Worm (Caenorhabditis elegans) whole organism, early embryonic: ENCODE measurements around the gene ceh-76.
A peak's percentile ranks its signal among the peaks of the same experiment; 100 is the strongest.

Experiments
- B0310.2 ChIP-seq: sonication (generic microtip); optimal IDR thresholded peaks from 2 replicates; lab custom pipeline; 2016; ENCODE audit warnings: mild to moderate bottlenecking, missing genetic modification characterization, missing compliant biosample characterization
- F13C5.2 ChIP-seq: sonication (generic microtip); optimal IDR thresholded peaks from 2 replicates; lab custom pipeline; 2017; ENCODE audit warnings: mild to moderate bottlenecking, missing genetic modification characterization, inconsistent platforms, missing compliant biosample characterization
- aly-1 ChIP-seq: sonication (generic microtip); optimal IDR thresholded peaks from 2 replicates; lab custom pipeline; 2016; ENCODE audit warnings: missing genetic modification characterization, missing compliant biosample characterization
- ama-1 ChIP-seq: fragments of 150-350 bp; optimal IDR thresholded peaks from 2 replicates; lab custom pipeline; 2014
- ceh-13 ChIP-seq: fragments of 200-800 bp; sonication (Bioruptor generic); optimal IDR thresholded peaks from 2 replicates; lab custom pipeline; 2018; ENCODE audit warnings: mild to moderate bottlenecking, missing genetic modification characterization, missing compliant biosample characterization
- ceh-36 ChIP-seq: sonication (generic microtip); optimal IDR thresholded peaks from 2 replicates; lab custom pipeline; 2016; ENCODE audit warnings: missing genetic modification characterization, inconsistent platforms, missing compliant biosample characterization
- ets-7 ChIP-seq: sonication (generic microtip); optimal IDR thresholded peaks from 2 replicates; lab custom pipeline; 2016; ENCODE audit warnings: missing genotype, missing genetic modification characterization, missing compliant biosample characterization
- flt-1 ChIP-seq: fragments of 200-800 bp; sonication (Bioruptor generic); IDR thresholded peaks from 2 replicates; pipeline ENCODE4 v1.3.6; 2022; ENCODE audit warnings: missing genetic modification characterization, missing compliant biosample characterization
- hmbx-1 ChIP-seq: sonication (generic microtip); optimal IDR thresholded peaks from 2 replicates; lab custom pipeline; 2016; ENCODE audit warnings: mild to moderate bottlenecking, missing genetic modification characterization, missing compliant biosample characterization
- hmg-4 ChIP-seq: fragments of 200-800 bp; sonication (Bioruptor generic); optimal IDR thresholded peaks from 2 replicates; lab custom pipeline; 2018; ENCODE audit warnings: mild to moderate bottlenecking, missing genetic modification characterization, missing compliant biosample characterization
- hnd-1 ChIP-seq: sonication (generic microtip); optimal IDR thresholded peaks from 2 replicates; lab custom pipeline; 2016; ENCODE audit warnings: missing genetic modification characterization, missing compliant biosample characterization
- pes-1 ChIP-seq: fragments of 200-800 bp; sonication (Bioruptor generic); IDR thresholded peaks from 2 replicates; pipeline ENCODE4 v1.3.6; 2022; ENCODE audit warnings: missing genetic modification reagents, missing genetic modification characterization, missing compliant biosample characterization
- scrt-1 ChIP-seq: fragments of 200-800 bp; sonication (Bioruptor generic); IDR thresholded peaks from 2 replicates; pipeline ENCODE4 v1.3.6; 2022; ENCODE audit warnings: missing genetic modification characterization, missing compliant biosample characterization
- sea-1 ChIP-seq: fragments of 200-800 bp; sonication (Bioruptor generic); conservative IDR thresholded peaks from 2 replicates; pipeline ENCODE4 v1.3.6; 2022; ENCODE audit warnings: missing genetic modification characterization, missing compliant biosample characterization
- tbx-11 ChIP-seq: fragments of 200-800 bp; sonication (Bioruptor generic); IDR thresholded peaks from 2 replicates; pipeline ENCODE4 v1.3.6; 2022; ENCODE audit warnings: missing genetic modification characterization, missing compliant biosample characterization
- tbx-37 ChIP-seq: fragments of 200-800 bp; sonication (Bioruptor generic); conservative IDR thresholded peaks from 2 replicates; pipeline ENCODE4 v1.3.6; 2022; ENCODE audit warnings: missing genetic modification reagents, missing genetic modification characterization, missing compliant biosample characterization
- tra-4 ChIP-seq: sonication (generic microtip); optimal IDR thresholded peaks from 2 replicates; lab custom pipeline; 2017; ENCODE audit warnings: missing genetic modification characterization, missing compliant biosample characterization

The ceh-76 gene

DNA sequence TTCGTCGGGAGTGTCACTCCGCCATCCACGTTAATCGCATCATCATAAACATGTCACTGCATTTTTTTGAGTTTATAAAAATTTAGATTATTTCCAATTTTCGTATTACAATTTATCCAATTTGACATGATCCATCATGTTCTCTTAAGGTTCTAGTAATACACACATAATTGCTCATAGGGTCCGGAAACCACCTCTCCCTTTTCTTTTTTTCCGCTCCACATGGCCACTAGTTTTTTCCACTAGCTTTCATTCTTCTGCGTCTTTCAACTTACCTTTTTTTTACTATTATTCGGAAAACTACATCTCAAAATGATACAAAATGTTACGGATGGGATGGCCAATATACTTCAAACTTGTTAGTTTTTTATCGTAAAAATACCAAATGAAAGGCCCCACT, 8.6 kb downstream of the ceh-76 start, which contains the start of gene Y97E10AL.1:
TSS of gene Y97E10AL.1 (plus strand) at position 301 of the 400 bp plus-strand sequence.
- TF ChIP-seq aly-1 (tag; lab: Kevin White, UChicago) (no peak), sea-1 (no peak), scrt-1 (GFP tag; lab: Robert Waterston, UW) (no peak), pes-1 (GFP tag; lab: Robert Waterston, UW) (no peak), ceh-13 (GFP tag; lab: Kevin White, UChicago) (no peak), ets-7 (tag; lab: Kevin White, UChicago) (no peak), ceh-36 (tag; lab: Kevin White, UChicago) (no peak), tra-4 (tag; lab: Kevin White, UChicago) (no peak), flt-1 (GFP tag; lab: Robert Waterston, UW) (no peak), F13C5.2 (tag; lab: Kevin White, UChicago) (no peak), tbx-11 (no peak), ama-1 (no peak), hnd-1 (no peak), tbx-37 (GFP tag; lab: Robert Waterston, UW) (no peak), B0310.2 (tag; lab: Kevin White, UChicago) (no peak), hmg-4 (GFP tag; lab: Kevin White, UChicago) (no peak), hmbx-1 (tag; lab: Kevin White, UChicago) (no peak)

DNA sequence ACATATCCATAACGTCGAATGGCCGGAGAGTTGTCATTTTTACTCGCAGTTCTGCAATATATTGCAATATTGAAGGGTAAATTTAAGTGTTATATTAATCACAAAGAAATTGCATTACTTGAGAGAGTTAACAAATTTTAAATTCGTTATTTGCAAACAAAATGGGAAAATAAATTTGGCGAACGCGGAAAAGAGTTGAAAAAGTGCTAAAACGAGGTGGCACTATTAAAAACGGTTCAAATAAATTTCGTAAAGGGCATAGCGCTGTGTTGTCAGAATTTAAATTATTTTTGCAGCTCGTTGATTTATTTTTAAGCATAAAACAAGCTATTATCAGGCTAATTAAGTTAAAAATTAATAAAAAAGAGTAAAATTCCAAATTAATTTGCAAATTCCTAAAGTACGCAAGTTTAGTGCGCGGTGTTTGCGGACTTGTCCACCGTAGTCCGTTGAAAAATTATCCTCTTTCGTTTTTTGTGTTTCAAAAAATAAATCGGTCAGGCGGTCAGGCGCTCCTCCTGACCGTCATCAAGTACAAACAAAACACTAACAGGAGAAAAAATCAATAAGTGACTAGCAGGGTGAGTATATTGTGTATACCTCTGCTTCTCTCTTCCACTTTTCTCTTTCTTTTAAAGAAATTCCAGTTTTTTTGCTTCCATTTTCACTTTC, 11.0 kb downstream of the ceh-76 start, which contains the start of the genes natb-1 and abhd-12:
TSS of gene natb-1 (minus strand) at position 51 of the 672 bp plus-strand sequence.
TSS of gene abhd-12 (plus strand) at position 499 of the 672 bp plus-strand sequence.
- no peak for TF ChIP-seq pes-1 (GFP tag; lab: Robert Waterston, UW)
- TF ChIP-seq ama-1, result no peak
- no peak for TF ChIP-seq B0310.2 (tag; lab: Kevin White, UChicago)
- no peak for TF ChIP-seq ceh-36 (tag; lab: Kevin White, UChicago)
- no peak for TF ChIP-seq ceh-13 (GFP tag; lab: Kevin White, UChicago)
- TF ChIP-seq hnd-1, result no peak
- TF ChIP-seq hmg-4 (GFP tag; lab: Kevin White, UChicago), result no peak
- no peak for TF ChIP-seq scrt-1 (GFP tag; lab: Robert Waterston, UW)

DNA sequence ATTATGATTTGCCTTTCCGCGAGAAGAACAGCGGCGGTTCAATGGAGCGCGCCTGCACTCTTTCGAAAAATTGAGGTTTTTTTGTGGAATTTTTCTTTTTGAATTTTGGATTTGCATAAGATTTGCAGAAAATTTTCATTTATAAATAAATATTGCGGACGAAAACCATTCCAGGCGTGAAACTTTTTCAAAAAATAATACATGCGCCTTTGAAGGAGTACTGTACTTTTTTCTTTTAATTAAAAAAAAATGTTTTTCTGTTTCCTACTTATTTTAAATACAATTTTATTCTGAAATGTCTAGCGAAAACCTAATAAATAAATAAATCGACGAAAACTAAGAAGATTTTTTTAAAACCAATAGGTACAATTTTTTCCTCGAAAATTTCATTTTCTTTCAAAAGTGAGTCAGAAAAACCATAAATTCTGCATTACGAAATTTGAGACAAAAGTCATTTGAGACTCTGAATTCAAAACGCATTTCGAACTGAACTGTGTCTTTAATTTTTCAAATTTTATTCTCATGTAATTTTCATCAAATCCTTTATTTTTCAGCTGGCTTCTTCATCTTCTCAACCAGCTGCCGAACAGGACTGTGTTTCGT, 13.4 kb downstream of the ceh-76 start, which contains the start of gene F26D11.1:
TSS of gene F26D11.1 (plus strand) at position 553 of the 603 bp plus-strand sequence.
- TF ChIP-seq tra-4 (tag; lab: Kevin White, UChicago) (no peak), hmg-4 (GFP tag; lab: Kevin White, UChicago) (no peak), B0310.2 (tag; lab: Kevin White, UChicago) (no peak), ama-1 (no peak), aly-1 (tag; lab: Kevin White, UChicago) (no peak), scrt-1 (GFP tag; lab: Robert Waterston, UW) (no peak), tbx-11 (no peak), pes-1 (GFP tag; lab: Robert Waterston, UW) (no peak), tbx-37 (GFP tag; lab: Robert Waterston, UW) (no peak), ceh-36 (tag; lab: Kevin White, UChicago) (no peak), F13C5.2 (tag; lab: Kevin White, UChicago) (no peak), ceh-13 (GFP tag; lab: Kevin White, UChicago) (no peak), flt-1 (GFP tag; lab: Robert Waterston, UW) (no peak)

DNA sequence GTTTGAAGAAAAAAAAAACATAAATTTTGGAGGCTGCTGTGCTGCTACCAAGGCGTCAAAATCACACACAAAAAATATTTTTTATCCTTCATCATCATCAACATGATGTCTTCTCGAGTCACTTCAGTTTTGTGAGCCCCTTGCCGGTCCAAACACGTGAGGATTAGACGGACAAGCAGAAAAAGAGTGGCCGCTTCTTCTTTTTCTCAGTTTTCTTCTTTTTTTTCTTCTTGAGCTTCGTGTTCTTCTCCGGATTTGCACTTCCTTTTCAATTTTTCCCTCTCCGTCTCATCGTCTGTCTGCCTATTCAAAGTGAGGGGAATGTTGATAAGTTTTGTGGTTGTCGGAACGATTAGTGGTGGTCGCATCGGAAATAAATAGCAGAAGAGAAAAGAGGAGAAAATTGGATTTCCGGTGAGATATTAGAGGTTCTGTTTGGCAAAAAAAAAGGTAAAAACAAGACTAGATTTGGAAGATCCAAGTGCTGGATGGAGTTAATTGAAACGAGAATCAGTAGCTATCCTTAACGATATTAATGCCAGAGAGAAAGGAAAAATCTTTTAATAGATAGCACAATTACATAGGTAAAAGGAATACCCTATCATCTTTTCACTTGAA, 14.0 kb downstream of the ceh-76 start:
- TF ChIP-seq B0310.2 (tag; lab: Kevin White, UChicago), result no peak
- no peak for TF ChIP-seq tbx-11
- TF ChIP-seq F13C5.2 (tag; lab: Kevin White, UChicago), result no peak
- TF ChIP-seq scrt-1 (GFP tag; lab: Robert Waterston, UW), result no peak
- TF ChIP-seq tbx-37 (GFP tag; lab: Robert Waterston, UW), result no peak
- no peak for TF ChIP-seq aly-1 (tag; lab: Kevin White, UChicago)
- TF ChIP-seq tra-4 (tag; lab: Kevin White, UChicago), result no peak

DNA sequence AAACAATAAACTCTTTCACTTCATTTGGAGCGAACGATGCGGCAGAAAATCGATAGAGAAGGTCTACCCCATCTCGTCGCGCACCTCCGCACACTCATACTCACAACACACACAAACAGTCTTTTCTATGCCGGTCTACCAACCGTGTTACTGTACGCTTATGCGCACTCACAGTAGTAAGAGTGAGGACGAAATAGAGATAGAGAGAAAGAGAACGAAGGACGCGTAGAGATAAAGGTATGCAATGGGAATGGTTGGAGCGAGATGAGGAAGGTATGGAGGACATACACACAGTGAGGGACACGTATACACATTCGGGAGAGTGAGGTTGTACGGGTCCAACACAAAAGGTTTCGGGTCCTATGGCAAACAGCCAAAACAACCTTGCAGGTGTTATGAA, 15.7 kb downstream of the ceh-76 start:
- peak; percentile 38 for TF ChIP-seq F13C5.2 (tag; lab: Kevin White, UChicago)
- TF ChIP-seq hmg-4 (GFP tag; lab: Kevin White, UChicago), result peak; percentile 87
- TF ChIP-seq aly-1 (tag; lab: Kevin White, UChicago), result no peak
- peak; percentile 40; the same call in 1 of the 2 replicates for TF ChIP-seq sea-1
- TF ChIP-seq flt-1 (GFP tag; lab: Robert Waterston, UW), result no peak
- peak; percentile 74 for TF ChIP-seq B0310.2 (tag; lab: Kevin White, UChicago)
- TF ChIP-seq tbx-37 (GFP tag; lab: Robert Waterston, UW), result no peak
- peak; percentile 17 for TF ChIP-seq ceh-36 (tag; lab: Kevin White, UChicago)
- TF ChIP-seq scrt-1 (GFP tag; lab: Robert Waterston, UW), result no peak
- no peak for TF ChIP-seq hnd-1

DNA sequence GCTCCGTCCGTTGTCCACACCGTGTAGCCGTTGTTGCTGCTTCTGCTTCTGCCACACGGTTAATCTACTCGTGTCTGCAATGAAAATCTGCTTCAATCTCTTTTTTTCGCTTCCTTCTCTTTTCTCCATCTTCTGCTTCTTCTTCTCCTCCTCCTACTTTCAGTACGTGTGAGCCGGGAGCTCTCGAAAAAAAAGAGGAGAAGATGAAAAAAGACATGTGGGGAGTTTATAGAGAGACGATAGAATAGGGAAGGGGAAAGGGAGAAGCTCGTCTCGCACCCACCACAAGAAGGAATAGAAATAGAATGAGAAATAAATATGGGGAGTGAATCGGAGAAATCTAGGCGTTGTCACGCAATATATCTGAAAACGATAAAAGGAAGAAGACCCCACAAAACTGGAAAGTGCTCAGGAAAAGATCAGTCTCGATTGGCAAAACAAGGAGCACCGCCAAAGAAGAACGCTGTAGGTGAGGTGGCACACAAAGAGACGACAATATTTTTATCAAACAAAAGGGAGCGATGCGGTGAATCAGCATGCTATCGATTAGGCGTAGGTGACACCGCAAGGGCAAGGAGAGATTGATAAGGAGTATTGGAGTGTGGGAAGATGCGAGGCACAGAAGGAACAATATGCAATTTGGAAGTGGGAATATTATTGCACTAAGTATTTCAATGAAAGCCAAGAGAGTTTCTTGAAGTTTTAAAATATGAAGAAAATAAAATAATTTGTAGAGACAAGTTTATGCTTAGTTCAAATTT, 16.6 kb downstream of the ceh-76 start, which contains the start of gene let-413:
TSS of gene let-413 (minus strand) at position 76 of the 761 bp plus-strand sequence.
- TF ChIP-seq aly-1 (tag; lab: Kevin White, UChicago) (peak; percentile 21), ceh-13 (GFP tag; lab: Kevin White, UChicago) (no peak), hnd-1 (no peak), scrt-1 (GFP tag; lab: Robert Waterston, UW) (no peak)
